Worm (Caenorhabditis elegans): ENCODE results near the gene irld-67.

- no peak for TF ChIP-seq fkh-10 (GFP tag; optimal IDR thresholded peaks at IDR 0.05)
- no peak for TF ChIP-seq nhr-25 (tag; optimal IDR thresholded peaks at IDR 0.05)
- TF ChIP-seq lin-15B (tag; optimal IDR thresholded peaks at IDR 0.05) = no peak
- TF ChIP-seq ztf-11 (tag; optimal IDR thresholded peaks at IDR 0.05) = no peak
- no peak for TF ChIP-seq jun-1 (tag; optimal IDR thresholded peaks at IDR 0.05)
- no peak for TF ChIP-seq nhr-76 (tag; optimal IDR thresholded peaks at IDR 0.05)
- TF ChIP-seq ceh-9 (tag; optimal IDR thresholded peaks at IDR 0.05) = no peak
- no peak for TF ChIP-seq unc-62 (GFP tag; optimal IDR thresholded peaks at IDR 0.05)
- TF ChIP-seq elt-3 (tag; optimal IDR thresholded peaks at IDR 0.05) = no peak
- no peak for TF ChIP-seq eor-1 (tag; optimal IDR thresholded peaks at IDR 0.05)
- TF ChIP-seq pqm-1 (tag; optimal IDR thresholded peaks at IDR 0.05) = no peak
- TF ChIP-seq ceh-28 (tag; optimal IDR thresholded peaks at IDR 0.05) = no peak
These were observed 24.1 kb upstream of the irld-67 start, which contains the start of gene srw-60 for ce11 chrII:2958308-2958707.
